Fruit fly (Drosophila melanogaster): ENCODE data around the gene CG42245.

DNA sequence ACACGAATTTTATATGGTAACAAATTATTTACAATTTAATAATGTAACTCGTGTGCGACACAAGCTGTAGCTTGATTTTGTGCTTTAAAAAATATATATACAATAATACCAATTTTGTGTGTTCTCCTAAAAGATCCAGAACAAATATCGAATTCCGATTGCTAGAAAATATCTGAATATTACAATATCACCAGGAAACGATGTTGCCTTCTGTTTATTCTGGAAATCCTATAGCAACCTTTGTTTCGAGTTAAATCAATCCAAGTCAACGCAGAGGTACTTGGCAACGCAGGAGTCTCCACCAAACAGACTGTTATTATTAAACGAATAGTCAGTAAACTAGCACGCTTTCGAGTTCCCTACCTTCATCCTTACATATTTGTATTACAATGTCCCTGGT is 36.0 kb upstream of the CG42245 start, which contains the start of gene CG16984:
- TF ChIP-seq insv (optimal IDR thresholded peaks at IDR 0.05) (no peak), Sin3A (optimal IDR thresholded peaks at IDR 0.05) (no peak), Myc (optimal IDR thresholded peaks at IDR 0.05) (no peak), h (optimal IDR thresholded peaks at IDR 0.05) (no peak), psq (optimal IDR thresholded peaks at IDR 0.05) (no peak)

Measured in Kc167 (cell line).